Fruit fly (Drosophila melanogaster) whole organism: Measurements from ENCODE around the gene CG15646.

Experiments used
- EcR ChIP-seq, 2 experiments: fragments of >200 bp; optimal IDR thresholded peaks; 2 replicates each; lab custom pipeline; 2017; ENCODE audit warnings: missing biosample characterization in 2 of 2, missing genetic modification characterization in 2 of 2, missing genetic modification reagents in 2 of 2
- psq ChIP-seq: fragments of >200 bp; optimal IDR thresholded peaks from 2 replicates; lab custom pipeline; 2017

DNA sequence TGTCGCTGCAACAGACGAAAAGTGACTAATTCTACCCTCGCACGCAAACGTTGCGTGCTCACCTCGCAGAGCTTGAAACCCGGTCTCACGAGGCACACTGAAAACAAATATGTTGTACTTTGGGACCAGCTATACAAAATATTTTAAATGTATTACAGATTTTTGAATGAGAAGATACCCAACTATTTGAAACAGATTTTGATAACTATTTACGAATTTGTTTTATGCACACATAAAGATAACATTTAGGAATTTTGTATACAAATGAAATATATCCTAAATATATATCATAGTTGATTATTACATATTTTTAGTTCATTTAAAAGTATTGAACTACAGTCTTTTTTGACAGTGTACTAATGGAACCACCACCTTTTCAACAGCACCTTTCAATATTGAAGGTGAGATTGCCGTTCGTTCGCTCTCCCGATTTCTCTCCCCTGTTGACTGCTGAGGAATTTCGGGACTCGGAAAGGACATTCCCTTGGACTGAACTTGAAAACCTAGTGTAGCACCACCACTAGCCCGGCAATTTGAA lies at the start of gene CG15646:
- TF ChIP-seq psq (lab: Kevin White, UChicago) (no peak), EcR (GFP tag; optimal IDR thresholded peaks at IDR 0.05; lab: Kevin White, UChicago) (no peak)
